Fruit fly (Drosophila melanogaster) whole organism, embryonic: Measurements from ENCODE around the gene eIF3i.

Experiments
- CG1024 ChIP-seq: fragments of 200-800 bp; sonication (Bioruptor generic); IDR thresholded peaks from 2 replicates; pipeline ENCODE4 v1.3.6; 2022; ENCODE audit warnings: missing biosample characterization, missing genetic modification characterization
- CG10431 ChIP-seq: fragments of 200-800 bp; sonication (Bioruptor generic); optimal IDR thresholded peaks from 3 replicates; lab custom pipeline; 2018; ENCODE audit warnings: missing biosample characterization, mild to moderate bottlenecking, missing genetic modification characterization
- CG1233 ChIP-seq: fragments of 200-800 bp; sonication (Bioruptor generic); optimal IDR thresholded peaks from 4 replicates; lab custom pipeline; 2018; ENCODE audit warnings: missing biosample characterization, mild to moderate bottlenecking, missing genetic modification characterization
- CG14667 ChIP-seq: fragments of 200-800 bp; sonication (Bioruptor generic); IDR thresholded peaks from 2 replicates; pipeline ENCODE4 v1.3.6; 2022; ENCODE audit warnings: missing biosample characterization, missing genetic modification characterization
- CG15479 ChIP-seq: fragments of 200-800 bp; sonication (Bioruptor generic); optimal IDR thresholded peaks from 3 replicates; lab custom pipeline; 2019; ENCODE audit warnings: missing biosample characterization, mild to moderate bottlenecking, missing genetic modification characterization, moderate library complexity
- CG15514 ChIP-seq: fragments of 200-800 bp; sonication (Bioruptor generic); optimal IDR thresholded peaks from 3 replicates; lab custom pipeline; 2017; ENCODE audit warnings: missing biosample characterization, missing genetic modification characterization, mild to moderate bottlenecking, moderate library complexity, missing genetic modification reagents
- CG18476 ChIP-seq: fragments of 200-800 bp; sonication (Bioruptor generic); optimal IDR thresholded peaks from 2 replicates; lab custom pipeline; 2016; ENCODE audit warnings: missing biosample characterization, mild to moderate bottlenecking, missing genetic modification characterization
- CG18599 ChIP-seq: fragments of 200-800 bp; sonication (Bioruptor generic); optimal IDR thresholded peaks from 3 replicates; lab custom pipeline; 2017; ENCODE audit warnings: missing biosample characterization, missing genetic modification characterization, mild to moderate bottlenecking, moderate library complexity, missing genetic modification reagents
- CG3281 ChIP-seq: fragments of 200-800 bp; sonication (Bioruptor generic); optimal IDR thresholded peaks from 3 replicates; lab custom pipeline; 2017; ENCODE audit warnings: missing biosample characterization, mild to moderate bottlenecking, missing genetic modification characterization
- CG3407 ChIP-seq: fragments of 200-800 bp; sonication (Bioruptor generic); optimal IDR thresholded peaks from 2 replicates; lab custom pipeline; 2018; ENCODE audit warnings: missing biosample characterization, mild to moderate bottlenecking, missing genetic modification characterization
- CG34224 ChIP-seq: fragments of 200-800 bp; sonication (Bioruptor generic); IDR thresholded peaks from 3 replicates; pipeline ENCODE4 v1.3.6; 2022; ENCODE audit warnings: missing biosample characterization, missing genetic modification characterization; ENCODE audit not compliant: partially characterized antibody
- CG4820 ChIP-seq: fragments of 200-800 bp; sonication (Bioruptor generic); optimal IDR thresholded peaks from 3 replicates; lab custom pipeline; 2016; ENCODE audit warnings: missing biosample characterization, missing genetic modification characterization
- CG6813 ChIP-seq: fragments of 200-800 bp; sonication (Bioruptor generic); optimal IDR thresholded peaks from 2 replicates; lab custom pipeline; 2017; ENCODE audit warnings: missing biosample characterization, missing genetic modification characterization, mild to moderate bottlenecking, moderate library complexity, missing genetic modification reagents
- Dbx ChIP-seq: fragments of 200-800 bp; sonication (Bioruptor generic); IDR thresholded peaks from 3 replicates; pipeline ENCODE4 v1.3.6; 2022; ENCODE audit warnings: missing biosample characterization, missing genetic modification characterization
- Dref ChIP-seq: fragments of 200-800 bp; sonication (Bioruptor generic); IDR thresholded peaks from 2 replicates; pipeline ENCODE4 v1.3.6; 2022; ENCODE audit warnings: missing biosample characterization, missing genetic modification characterization
- Drgx ChIP-seq: fragments of 200-800 bp; sonication (Bioruptor generic); IDR thresholded peaks from 2 replicates; pipeline ENCODE4 v1.3.6; 2022; ENCODE audit warnings: missing biosample characterization, missing genetic modification characterization
- Elba2 ChIP-seq: fragments of 200-800 bp; sonication (Bioruptor generic); optimal IDR thresholded peaks from 3 replicates; lab custom pipeline; 2016; ENCODE audit warnings: missing biosample characterization, missing genetic modification characterization
- Fer1 ChIP-seq: fragments of 200-800 bp; sonication (Bioruptor generic); optimal IDR thresholded peaks from 2 replicates; lab custom pipeline; 2017; ENCODE audit warnings: missing biosample characterization, mild to moderate bottlenecking, missing genetic modification characterization
- Fer2 ChIP-seq: fragments of 200-800 bp; sonication (Bioruptor generic); optimal IDR thresholded peaks from 2 replicates; lab custom pipeline; 2018; ENCODE audit warnings: missing biosample characterization, mild to moderate bottlenecking, missing genetic modification characterization, moderate library complexity
- Hand ChIP-seq: fragments of 200-800 bp; sonication (Bioruptor generic); optimal IDR thresholded peaks from 2 replicates; lab custom pipeline; 2017; ENCODE audit warnings: mild to moderate bottlenecking, missing biosample characterization, missing genetic modification reagents, missing genetic modification characterization
- Hmr ChIP-seq: fragments of 200-800 bp; sonication (Bioruptor generic); optimal IDR thresholded peaks from 3 replicates; lab custom pipeline; 2017; ENCODE audit warnings: mild to moderate bottlenecking, missing biosample characterization, missing genetic modification reagents, missing genetic modification characterization
- Jarid2 ChIP-seq: fragments of 200-800 bp; sonication (Bioruptor generic); optimal IDR thresholded peaks from 3 replicates; lab custom pipeline; 2017; ENCODE audit warnings: mild to moderate bottlenecking, missing biosample characterization, missing genetic modification reagents, missing genetic modification characterization
- Meics ChIP-seq: fragments of 200-800 bp; sonication (Bioruptor generic); optimal IDR thresholded peaks from 2 replicates; lab custom pipeline; 2017; ENCODE audit warnings: missing biosample characterization, mild to moderate bottlenecking, missing genetic modification characterization
- NC2β ChIP-seq: fragments of 200-800 bp; sonication (Bioruptor generic); optimal IDR thresholded peaks from 2 replicates; lab custom pipeline; 2016; ENCODE audit warnings: missing biosample characterization, missing genetic modification characterization
- Ptx1 ChIP-seq: fragments of 200-800 bp; sonication (Bioruptor generic); IDR thresholded peaks from 2 replicates; pipeline ENCODE4 v1.3.6; 2022; ENCODE audit warnings: missing biosample characterization, missing genetic modification characterization
- Ssrp ChIP-seq: fragments of 200-800 bp; sonication (Bioruptor generic); optimal IDR thresholded peaks from 2 replicates; lab custom pipeline; 2018; ENCODE audit warnings: missing biosample characterization, mild to moderate bottlenecking, missing genetic modification characterization, moderate library complexity
- Tbp ChIP-seq: fragments of >200 bp; optimal IDR thresholded peaks from 2 replicates; lab custom pipeline; 2018; ENCODE audit warnings: missing biosample characterization, missing genetic modification characterization
- YL-1 ChIP-seq: fragments of 200-800 bp; sonication (Bioruptor generic); optimal IDR thresholded peaks from 3 replicates; lab custom pipeline; 2017; ENCODE audit warnings: missing biosample characterization, mild to moderate bottlenecking, missing genetic modification characterization
- cas ChIP-seq: fragments of 200-800 bp; sonication (Bioruptor generic); IDR thresholded peaks from 2 replicates; pipeline ENCODE4 v1.3.6; 2022; ENCODE audit warnings: missing biosample characterization, missing genetic modification characterization
- caup ChIP-seq: fragments of 200-800 bp; sonication (Bioruptor generic); optimal IDR thresholded peaks from 3 replicates; lab custom pipeline; 2017; ENCODE audit warnings: missing biosample characterization, mild to moderate bottlenecking, missing genetic modification characterization, moderate library complexity; ENCODE audit not compliant: severe bottlenecking
- corto ChIP-seq: fragments of 200-800 bp; sonication (Bioruptor generic); optimal IDR thresholded peaks from 2 replicates; lab custom pipeline; 2016; ENCODE audit warnings: missing biosample characterization, mild to moderate bottlenecking, missing genetic modification characterization, moderate library complexity
- dm ChIP-seq: fragments of 200-800 bp; sonication (Bioruptor generic); optimal IDR thresholded peaks from 3 replicates; lab custom pipeline; 2016; ENCODE audit warnings: missing biosample characterization, missing genetic modification characterization
- ewg ChIP-seq: fragments of 200-800 bp; sonication (Bioruptor generic); optimal IDR thresholded peaks from 3 replicates; lab custom pipeline; 2017; ENCODE audit warnings: mild to moderate bottlenecking, missing biosample characterization, missing genetic modification reagents, missing genetic modification characterization
- gt ChIP-seq: fragments of 200-800 bp; sonication (Bioruptor generic); IDR thresholded peaks from 2 replicates; pipeline ENCODE4 v1.3.6; 2022; ENCODE audit warnings: missing biosample characterization, missing genetic modification characterization
- hth ChIP-seq: fragments of >200 bp; optimal IDR thresholded peaks from 2 replicates; lab custom pipeline; 2017; ENCODE audit warnings: inconsistent platforms
- lbe ChIP-seq: fragments of 200-800 bp; sonication (Bioruptor generic); optimal IDR thresholded peaks from 2 replicates; lab custom pipeline; 2016; ENCODE audit warnings: missing biosample characterization, mild to moderate bottlenecking, missing genetic modification characterization
- pb ChIP-seq: fragments of 200-800 bp; sonication (Bioruptor generic); optimal IDR thresholded peaks from 3 replicates; lab custom pipeline; 2016; ENCODE audit warnings: missing biosample characterization, missing genetic modification characterization
- ranshi ChIP-seq: fragments of 200-800 bp; sonication (Bioruptor generic); IDR thresholded peaks from 2 replicates; pipeline ENCODE4 v1.3.6; 2022; ENCODE audit warnings: missing biosample characterization, missing genetic modification characterization
- repo ChIP-seq: fragments of 200-800 bp; sonication (Bioruptor generic); optimal IDR thresholded peaks from 2 replicates; lab custom pipeline; 2016; ENCODE audit warnings: missing biosample characterization, missing genetic modification characterization
- scrt ChIP-seq: fragments of 200-800 bp; sonication (Bioruptor generic); optimal IDR thresholded peaks from 2 replicates; lab custom pipeline; 2018; ENCODE audit warnings: missing biosample characterization, mild to moderate bottlenecking, missing genetic modification characterization, moderate library complexity
- sens ChIP-seq: fragments of 200-800 bp; sonication (Bioruptor generic); peaks from one replicate; lab custom pipeline; 2016; ENCODE audit warnings: missing biosample characterization, missing genetic modification characterization
- ssp ChIP-seq: fragments of 200-800 bp; sonication (Bioruptor generic); IDR thresholded peaks from 2 replicates; pipeline ENCODE4 v1.3.6; 2022; ENCODE audit warnings: missing biosample characterization, missing genetic modification characterization
- tio ChIP-seq: fragments of 200-800 bp; sonication (Bioruptor generic); optimal IDR thresholded peaks from 2 replicates; lab custom pipeline; 2017; ENCODE audit warnings: missing biosample characterization, missing genetic modification characterization, inconsistent platforms
- wdn ChIP-seq: fragments of 200-800 bp; sonication (Bioruptor generic); IDR thresholded peaks from 2 replicates; pipeline ENCODE4 v1.3.6; 2022; ENCODE audit warnings: missing biosample characterization, missing genetic modification characterization
- wek ChIP-seq: fragments of 200-800 bp; sonication (Bioruptor generic); optimal IDR thresholded peaks from 3 replicates; lab custom pipeline; 2018; ENCODE audit warnings: missing biosample characterization, mild to moderate bottlenecking, missing genetic modification characterization, moderate library complexity
- zf30C ChIP-seq: fragments of 200-800 bp; sonication (Bioruptor generic); optimal IDR thresholded peaks from 3 replicates; lab custom pipeline; 2018; ENCODE audit warnings: missing biosample characterization, mild to moderate bottlenecking, missing genetic modification characterization

Gene eIF3i

dm6 chr2L:4942257-4942792, 25.2 kb downstream of the eIF3i start, which contains the start of gene synr (continued):
- TF ChIP-seq CG15514 (GFP tag; lab: Kevin White, UChicago) (peak; percentile 7), wek (GFP tag; lab: Kevin White, UChicago) (no peak), pb (GFP tag; lab: Kevin White, UChicago) (no peak), wdn (GFP tag; lab: Robert Waterston, UW) (0 out of 2 replicates have a peak, but pooled peaks have one; percentile 11), Ptx1 (GFP tag; lab: Robert Waterston, UW) (no peak), sens (GFP tag; lab: Kevin White, UChicago) (peak; percentile 59), CG3407 (GFP tag; lab: Kevin White, UChicago) (no peak), NC2β (GFP tag; lab: Kevin White, UChicago) (no peak), repo (GFP tag; lab: Kevin White, UChicago) (no peak), zf30C (GFP tag; lab: Kevin White, UChicago) (no peak)

- peak; percentile 16 for TF ChIP-seq lbe (GFP tag; lab: Kevin White, UChicago)
- TF ChIP-seq gt (GFP tag; lab: Robert Waterston, UW), result no peak
- TF ChIP-seq corto (GFP tag; lab: Kevin White, UChicago), result peak; percentile 25
These were observed 30.5 kb downstream of the eIF3i start, which contains the start of gene Sgs1 for dm6 chr2L:4937060-4937459. TSS of gene Sgs1 (plus strand) at chr2L:4937409.

- no peak for TF ChIP-seq CG14667 (GFP tag; lab: Robert Waterston, UW)
- no peak; the same call in 1 of the 2 replicates for TF ChIP-seq ranshi (GFP tag; lab: Robert Waterston, UW)
- TF ChIP-seq Dref, result peak; percentile 11; the same call in 1 of the 2 replicates
- peak; percentile 4 for TF ChIP-seq Meics (GFP tag; lab: Kevin White, UChicago)
- TF ChIP-seq YL-1, result no peak
- TF ChIP-seq CG4820 (GFP tag; lab: Kevin White, UChicago), result no peak
- TF ChIP-seq scrt (GFP tag; lab: Kevin White, UChicago), result peak; percentile 94
- TF ChIP-seq Fer2 (tag; lab: Kevin White, UChicago), result no peak
- no peak for TF ChIP-seq CG10431
- peak; percentile 57 for TF ChIP-seq ewg
- no peak for TF ChIP-seq CG1233 (GFP tag; lab: Kevin White, UChicago)
- peak; percentile 38; the same call in 1 of the 3 replicates for TF ChIP-seq Dbx (GFP tag; lab: Robert Waterston, UW)
- TF ChIP-seq Hand, result peak; percentile 38
- no peak for TF ChIP-seq cas
- no peak for TF ChIP-seq Elba2
- TF ChIP-seq Drgx (GFP tag; lab: Robert Waterston, UW), result 0 out of 2 replicates have a peak, but pooled peaks have one; percentile 16
- TF ChIP-seq dm (GFP tag; lab: Kevin White, UChicago), result no peak
- TF ChIP-seq tio (GFP tag; lab: Kevin White, UChicago), result no peak
- TF ChIP-seq Tbp (GFP tag; lab: Kevin White, UChicago), result no peak
- TF ChIP-seq CG18599, result peak; percentile 57
- TF ChIP-seq CG18476 (GFP tag; lab: Kevin White, UChicago), result no peak
- TF ChIP-seq Hmr (GFP tag; lab: Kevin White, UChicago), result peak; percentile 71
- no peak for TF ChIP-seq CG15479 (GFP tag; lab: Kevin White, UChicago)
- TF ChIP-seq Ssrp (tag; lab: Kevin White, UChicago), result no peak
- TF ChIP-seq CG6813 (GFP tag; lab: Kevin White, UChicago), result peak; percentile 15
- peak; percentile 80 for TF ChIP-seq Fer1 (GFP tag; lab: Kevin White, UChicago)
- TF ChIP-seq ssp (GFP tag; lab: Robert Waterston, UW), result no peak
- TF ChIP-seq CG3281 (GFP tag; lab: Kevin White, UChicago), result peak; percentile 31
- TF ChIP-seq Jarid2 (GFP tag; lab: Kevin White, UChicago), result peak; percentile 23
- 0 out of 3 replicates have a peak, but pooled peaks have one; percentile 9 for TF ChIP-seq CG34224 (GFP tag; lab: Robert Waterston, UW)
- TF ChIP-seq hth, result no peak
- peak; percentile 7 for TF ChIP-seq caup (GFP tag; lab: Kevin White, UChicago)
- TF ChIP-seq CG1024, result no peak
These were observed 31.2 kb downstream of the eIF3i start, which contains the start of gene hoe2 for dm6 chr2L:4936325-4936869. TSS of gene hoe2 (minus strand) at chr2L:4936450.
